Worm (Caenorhabditis elegans) whole organism, L1 larva: ENCODE measurements around the gene B0432.11.

Experiments used
- dpl-1 ChIP-seq, 3 experiments: fragments of 150-350 bp in 2 of 3; sonication (generic microtip) in 1 of 3; optimal IDR thresholded peaks; 2 replicates each; lab custom pipeline; 2014 to 2017; ENCODE audit warnings: missing biosample characterization in 3 of 3, missing genetic modification characterization in 3 of 3, missing genetic modification reagents in 3 of 3
- jun-1 ChIP-seq: fragments of 150-350 bp; optimal IDR thresholded peaks from 2 replicates; lab custom pipeline; 2014; ENCODE audit warnings: missing biosample characterization, missing genetic modification reagents, missing genetic modification characterization
- mab-9 ChIP-seq: fragments of 200-800 bp; sonication (Bioruptor generic); IDR thresholded peaks from 2 replicates; pipeline ENCODE4 v1.3.6; 2022; ENCODE audit warnings: missing genetic modification reagents, missing genetic modification characterization, missing compliant biosample characterization
- zag-1 ChIP-seq: fragments of 150-350 bp; optimal IDR thresholded peaks from 2 replicates; lab custom pipeline; 2014; ENCODE audit warnings: missing biosample characterization, missing genetic modification characterization

DNA sequence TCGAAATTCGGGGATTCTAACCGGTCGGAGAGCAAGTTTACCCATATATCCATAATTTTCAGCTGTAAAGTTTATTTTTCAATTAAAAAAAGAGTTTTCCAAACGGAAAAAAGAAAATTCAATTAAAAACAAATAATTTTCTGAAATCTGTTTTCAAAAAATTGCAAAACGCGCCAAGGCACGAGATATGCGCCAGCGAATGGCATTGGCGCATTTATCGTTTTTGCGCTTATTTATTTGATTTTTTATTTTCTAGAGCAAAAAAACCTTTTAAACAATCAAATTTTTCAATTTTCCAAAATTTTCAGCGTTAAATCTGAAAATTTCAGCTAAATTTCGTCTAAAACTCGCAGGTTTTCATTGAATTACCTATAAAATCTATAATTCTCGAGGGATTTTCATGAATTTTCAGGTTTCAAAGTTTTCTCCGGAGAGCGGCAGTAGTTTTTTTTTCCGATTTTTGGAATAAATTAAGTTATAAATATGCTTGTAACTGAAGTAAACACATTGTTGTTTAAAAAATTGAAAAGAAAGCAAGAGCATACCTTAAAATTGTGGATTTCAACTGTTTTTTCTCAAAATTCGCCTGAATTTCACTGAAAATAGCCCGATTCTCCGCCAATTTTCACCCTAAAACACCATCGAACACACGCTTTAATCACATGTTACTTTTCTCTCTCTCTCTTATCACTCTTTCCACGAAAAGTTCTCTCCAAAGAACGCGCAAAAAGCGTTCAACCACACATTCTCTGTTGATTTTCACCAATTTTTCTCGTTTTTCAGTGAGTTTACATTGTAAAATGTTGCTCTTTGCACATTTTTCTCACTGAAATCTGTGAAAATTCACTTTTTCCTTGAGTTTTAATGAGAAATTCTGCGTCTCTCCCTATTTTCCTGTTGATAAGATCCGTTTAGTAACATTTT lies 8.6 kb downstream of the B0432.11 start, which contains the start of gene B0432.10:
- TF ChIP-seq dpl-1 (GFP tag; optimal IDR thresholded peaks at IDR 0.05; lab: Kevin White, UChicago): peak; percentile 97 to 98 (median 97)
- peak; percentile 82 for TF ChIP-seq jun-1 (tag; lab: Kevin White, UChicago)
- TF ChIP-seq mab-9 (GFP tag; lab: Robert Waterston, UW): peak; percentile 82
- no peak for TF ChIP-seq zag-1 (tag; lab: Kevin White, UChicago)
